Fruit fly (Drosophila melanogaster): Measurements from ENCODE around the gene Cyp310a1.

dm6 chr2L:18663395-18663794 is 10.6 kb upstream of the Cyp310a1 start:
- TF ChIP-seq CG8478 (optimal IDR thresholded peaks at IDR 0.05) (no peak), CTCF (optimal IDR thresholded peaks at IDR 0.05) (no peak)

Data from S2 (cell line).